In genomic region chr3R:20835531-20835930, dm6 we compare ENCODE assay signal across 4 fruit fly cellular contexts.
A peak's percentile ranks its signal among the peaks of the same experiment; 100 is the strongest.
TF ChIP-seq lines count a peak whose summit lies in the region.

No protein-coding gene starts in this region.

- TF ChIP-seq CTCF in whole organism, embryonic (GFP tag; optimal IDR thresholded peaks at IDR 0.05; lab: Kevin White, UChicago) = no peak

TF ChIP-seq in whole organism, embryonic, 481 proteins besides CTCF, POLR2A, EP300 and RAD21:
- TF ChIP-seq Awh (GFP tag; IDR thresholded peaks at IDR 0.05; lab: Robert Waterston, UW) = 0 out of 2 replicates have a peak, but pooled peaks have one; percentile 12
- TF ChIP-seq CG11695 (GFP tag; IDR thresholded peaks at IDR 0.05; lab: Robert Waterston, UW) = peak; percentile 11; the same call in 1 of the 3 replicates
- no peak for TF ChIP-seq grau (tag; optimal IDR thresholded peaks at IDR 0.05; lab: Kevin White, UChicago)
- no peak for TF ChIP-seq Max (GFP tag; optimal IDR thresholded peaks at IDR 0.05; lab: Kevin White, UChicago)
- 0 out of 3 replicates have a peak, but pooled peaks have one; percentile 11 for TF ChIP-seq row (GFP tag; IDR thresholded peaks at IDR 0.05; lab: Robert Waterston, UW)
- TF ChIP-seq sens (GFP tag; lab: Kevin White, UChicago) = peak; percentile 27
- 0 out of 2 replicates have a peak, but pooled peaks have one; percentile 8 for TF ChIP-seq Drgx (GFP tag; IDR thresholded peaks at IDR 0.05; lab: Robert Waterston, UW)
- TF ChIP-seq CG18476 (GFP tag; optimal IDR thresholded peaks at IDR 0.05; lab: Kevin White, UChicago) = no peak

TF ChIP-seq in whole organism, prepupa, 60 proteins besides CTCF, POLR2A, EP300 and RAD21 (continues in another document):
- TF ChIP-seq Hr4 (GFP tag; optimal IDR thresholded peaks at IDR 0.05; lab: Kevin White, UChicago) (peak; percentile 13), CG31627 (GFP tag; optimal IDR thresholded peaks at IDR 0.05; lab: Kevin White, UChicago) (no peak), esn (GFP tag; optimal IDR thresholded peaks at IDR 0.05; lab: Kevin White, UChicago) (peak; percentile 16), Sox14 (GFP tag; optimal IDR thresholded peaks at IDR 0.05; lab: Kevin White, UChicago) (no peak), lz (GFP tag; optimal IDR thresholded peaks at IDR 0.05; lab: Kevin White, UChicago) (no peak), CG8119 (GFP tag; IDR thresholded peaks at IDR 0.05; lab: Robert Waterston, UW) (no peak), Lpt (GFP tag; optimal IDR thresholded peaks at IDR 0.05; lab: Kevin White, UChicago) (no peak), net (GFP tag; optimal IDR thresholded peaks at IDR 0.05; lab: Kevin White, UChicago) (no peak), Sox15 (GFP tag; optimal IDR thresholded peaks at IDR 0.05; lab: Kevin White, UChicago) (no peak), fd59A (GFP tag; optimal IDR thresholded peaks at IDR 0.05; lab: Kevin White, UChicago) (no peak), topi (GFP tag; optimal IDR thresholded peaks at IDR 0.05; lab: Kevin White, UChicago) (peak; percentile 1), Eip78C (GFP tag; lab: Kevin White, UChicago) (peak; percentile 72), acj6 (GFP tag; optimal IDR thresholded peaks at IDR 0.05; lab: Kevin White, UChicago) (peak; percentile 6), CG6854 (GFP tag; optimal IDR thresholded peaks at IDR 0.05; lab: Kevin White, UChicago) (peak; percentile 65), Sox102F (GFP tag; optimal IDR thresholded peaks at IDR 0.05; lab: Kevin White, UChicago) (peak; percentile 18), pdm3 (GFP tag; optimal IDR thresholded peaks at IDR 0.05; lab: Kevin White, UChicago) (peak; percentile 6), OdsH (GFP tag; optimal IDR thresholded peaks at IDR 0.05; lab: Kevin White, UChicago) (no peak), Smox (GFP tag; optimal IDR thresholded peaks at IDR 0.05; lab: Kevin White, UChicago) (peak; percentile 24), Met (GFP tag; optimal IDR thresholded peaks at IDR 0.05; lab: Kevin White, UChicago) (peak; percentile 6), CG6163 (GFP tag; IDR thresholded peaks at IDR 0.05; lab: Robert Waterston, UW) (peak; percentile 30; the same call in 1 of the 3 replicates), cyc (GFP tag; optimal IDR thresholded peaks at IDR 0.05; lab: Kevin White, UChicago) (peak; percentile 12), CG4318 (GFP tag; optimal IDR thresholded peaks at IDR 0.05; lab: Kevin White, UChicago) (no peak), svp (GFP tag; lab: Kevin White, UChicago) (peak; percentile 75), CG11294 (GFP tag; IDR thresholded peaks at IDR 0.05; lab: Robert Waterston, UW) (no peak), CG3919 (GFP tag; optimal IDR thresholded peaks at IDR 0.05; lab: Kevin White, UChicago) (peak; percentile 23), CG8632 (GFP tag; optimal IDR thresholded peaks at IDR 0.05; lab: Kevin White, UChicago) (no peak), CG6792 (GFP tag; optimal IDR thresholded peaks at IDR 0.05; lab: Kevin White, UChicago) (no peak), CG10631 (GFP tag; optimal IDR thresholded peaks at IDR 0.05; lab: Kevin White, UChicago) (no peak), CG3032 (tag; optimal IDR thresholded peaks at IDR 0.05; lab: Kevin White, UChicago) (no peak)

TF ChIP-seq in whole organism, pupa, 21 proteins besides CTCF, POLR2A, EP300 and RAD21:
- TF ChIP-seq CG14655 (GFP tag; optimal IDR thresholded peaks at IDR 0.05; lab: Kevin White, UChicago) (no peak), CG10348 (GFP tag; IDR thresholded peaks at IDR 0.05; lab: Robert Waterston, UW) (no peak), CG4496 (GFP tag; IDR thresholded peaks at IDR 0.05; lab: Robert Waterston, UW) (no peak), Pif1B (GFP tag; optimal IDR thresholded peaks at IDR 0.05; lab: Kevin White, UChicago) (peak; percentile 18), CG8159 (tag; optimal IDR thresholded peaks at IDR 0.05; lab: Kevin White, UChicago) (no peak), Snoo (tag; optimal IDR thresholded peaks at IDR 0.05; lab: Kevin White, UChicago) (peak; percentile 6), EcR (GFP tag; optimal IDR thresholded peaks at IDR 0.05; lab: Kevin White, UChicago) (peak; percentile 36)

TF ChIP-seq in whole organism, wandering third instar larva, 38 proteins besides CTCF, POLR2A, EP300 and RAD21:
- TF ChIP-seq dl (GFP tag; optimal IDR thresholded peaks at IDR 0.05; lab: Kevin White, UChicago; ENCODE audit: insufficient read depth in 1 of 2, partially characterized antibody in 2 of 2) (no peak), Myc (optimal IDR thresholded peaks at IDR 0.05; lab: Kevin White, UChicago) (no peak), tai (GFP tag; optimal IDR thresholded peaks at IDR 0.05; lab: Kevin White, UChicago) (no peak), N (GFP tag; optimal IDR thresholded peaks at IDR 0.05; lab: Kevin White, UChicago) (no peak), Rel (GFP tag; optimal IDR thresholded peaks at IDR 0.05; lab: Kevin White, UChicago) (no peak), Rel (tag; optimal IDR thresholded peaks at IDR 0.05; lab: Kevin White, UChicago) (no peak), CG9705 (GFP tag; optimal IDR thresholded peaks at IDR 0.05; lab: Kevin White, UChicago) (no peak), pan (optimal IDR thresholded peaks at IDR 0.05; lab: Kevin White, UChicago) (no peak), Mio (GFP tag; optimal IDR thresholded peaks at IDR 0.05; lab: Kevin White, UChicago) (no peak), fru (GFP tag; optimal IDR thresholded peaks at IDR 0.05; lab: Kevin White, UChicago) (peak; percentile 18), Hnf4 (GFP tag; optimal IDR thresholded peaks at IDR 0.05; lab: Kevin White, UChicago) (peak; percentile 24), Hr78 (GFP tag; optimal IDR thresholded peaks at IDR 0.05; lab: Kevin White, UChicago) (no peak), Vsx2 (GFP tag; optimal IDR thresholded peaks at IDR 0.05; lab: Kevin White, UChicago; ENCODE audit: partially characterized antibody) (no peak)

Comparison
In these comparisons a context has a peak if more than half of its experiments do, and no peak if none do; other contexts are left out.
1. Of the 7 proteins assayed by ChIP-seq in both whole organism, embryonic and whole organism, prepupa: peak only in whole organism, embryonic: none; only in whole organism, prepupa: CG6854 and Sox102F; in both: none; in neither: 5.